Worm (Caenorhabditis elegans) whole organism, L4/young adult: Measurements from ENCODE around the gene B0222.5.

ENCODE experiments used
- W03F9.2 ChIP-seq: fragments of 150-350 bp; optimal IDR thresholded peaks from 2 replicates; lab custom pipeline; 2014; ENCODE audit warnings: missing biosample characterization, missing genetic modification characterization
- him-1 ChIP-seq: sonication (generic microtip); optimal IDR thresholded peaks from 2 replicates; lab custom pipeline; 2016; ENCODE audit warnings: missing genotype, missing genetic modification reagents, missing genetic modification characterization, missing compliant biosample characterization

DNA sequence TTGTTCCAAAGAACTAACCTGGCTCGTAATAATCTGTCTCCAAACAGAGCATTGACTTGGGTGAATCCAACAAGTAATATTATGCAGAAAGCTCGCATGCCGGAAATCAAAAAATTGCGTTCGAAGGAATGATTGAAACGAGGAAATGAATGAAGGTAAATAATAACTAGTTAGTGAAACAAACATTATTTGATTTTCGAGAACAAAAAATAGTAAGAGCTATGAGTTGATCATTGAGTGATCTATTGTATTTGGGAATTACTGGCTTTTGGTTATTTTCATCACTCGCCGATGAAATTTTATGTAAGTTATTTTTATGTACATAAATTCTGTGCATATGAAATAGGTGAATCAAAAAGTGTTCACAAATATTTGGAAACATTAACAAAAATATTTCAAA, at the start of gene B0222.5:
- TF ChIP-seq him-1 (tag; lab: Kevin White, UChicago), result no peak
- no peak for TF ChIP-seq W03F9.2
